Fruit fly (Drosophila melanogaster) ovary, adult (tissue): ENCODE results near the gene CG9399.

Source experiments
- CG17801 ChIP-seq: fragments of 200-800 bp; optimal IDR thresholded peaks from 2 replicates; lab custom pipeline; 2019; ENCODE audit warnings: missing biosample characterization, mild to moderate bottlenecking, missing genetic modification characterization, moderate library complexity; ENCODE audit not compliant: partially characterized antibody

Gene CG9399

dm6 chr3R:9543495-9544180 is 30.4 kb downstream of the CG9399 start:
- TF ChIP-seq CG17801 (GFP tag; lab: Kevin White, UChicago), result no peak

DNA sequence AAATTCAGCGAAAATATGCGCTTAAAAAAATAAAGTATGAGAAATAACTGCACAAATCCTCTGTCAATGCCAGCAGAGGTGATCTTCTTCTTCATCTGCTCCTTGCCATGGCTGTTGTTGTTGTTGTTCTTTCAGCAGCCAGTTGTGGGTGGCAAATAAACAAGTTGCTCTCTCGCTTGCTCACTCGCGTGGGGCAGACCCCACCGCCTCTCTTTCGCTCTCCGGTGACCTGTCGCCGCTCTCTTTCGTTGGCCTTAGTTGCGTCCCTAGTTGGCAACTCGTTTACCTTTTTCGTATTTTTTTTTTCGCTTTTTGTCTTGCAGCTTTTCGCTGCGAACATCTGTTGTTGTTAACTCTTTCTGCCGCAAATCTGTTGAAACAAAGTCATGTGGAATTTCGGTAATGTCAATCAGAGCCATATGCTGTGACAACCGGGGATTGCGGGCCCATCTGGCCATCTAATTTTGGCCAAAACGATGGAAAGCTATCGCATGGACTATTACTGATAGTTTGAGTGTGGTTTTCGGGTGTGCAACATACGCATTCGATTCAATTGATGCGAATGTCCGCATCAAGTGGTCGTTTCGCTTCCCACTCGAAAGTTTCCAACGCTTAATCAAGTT is 39.3 kb downstream of the CG9399 start:
- no peak for TF ChIP-seq CG17801 (GFP tag; lab: Kevin White, UChicago)

DNA sequence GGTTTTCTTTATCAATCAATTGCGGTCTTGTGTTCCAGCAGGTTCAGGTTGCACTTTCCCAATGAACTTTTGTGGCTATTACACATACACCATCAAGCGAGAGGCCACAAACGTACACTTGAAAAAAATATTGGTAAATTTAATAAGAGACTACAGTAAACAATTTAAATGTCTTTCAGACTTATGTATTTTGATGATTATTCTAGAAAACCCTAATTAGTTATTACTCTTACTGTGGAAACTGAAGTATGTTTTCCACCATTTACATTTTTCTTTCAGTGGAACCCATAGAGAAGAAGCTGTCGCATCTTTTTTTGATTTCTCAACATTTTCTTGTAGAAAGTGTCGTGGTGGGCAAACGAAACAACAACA is 39.9 kb downstream of the CG9399 start:
- TF ChIP-seq CG17801 (GFP tag; lab: Kevin White, UChicago), result peak; percentile 72

DNA sequence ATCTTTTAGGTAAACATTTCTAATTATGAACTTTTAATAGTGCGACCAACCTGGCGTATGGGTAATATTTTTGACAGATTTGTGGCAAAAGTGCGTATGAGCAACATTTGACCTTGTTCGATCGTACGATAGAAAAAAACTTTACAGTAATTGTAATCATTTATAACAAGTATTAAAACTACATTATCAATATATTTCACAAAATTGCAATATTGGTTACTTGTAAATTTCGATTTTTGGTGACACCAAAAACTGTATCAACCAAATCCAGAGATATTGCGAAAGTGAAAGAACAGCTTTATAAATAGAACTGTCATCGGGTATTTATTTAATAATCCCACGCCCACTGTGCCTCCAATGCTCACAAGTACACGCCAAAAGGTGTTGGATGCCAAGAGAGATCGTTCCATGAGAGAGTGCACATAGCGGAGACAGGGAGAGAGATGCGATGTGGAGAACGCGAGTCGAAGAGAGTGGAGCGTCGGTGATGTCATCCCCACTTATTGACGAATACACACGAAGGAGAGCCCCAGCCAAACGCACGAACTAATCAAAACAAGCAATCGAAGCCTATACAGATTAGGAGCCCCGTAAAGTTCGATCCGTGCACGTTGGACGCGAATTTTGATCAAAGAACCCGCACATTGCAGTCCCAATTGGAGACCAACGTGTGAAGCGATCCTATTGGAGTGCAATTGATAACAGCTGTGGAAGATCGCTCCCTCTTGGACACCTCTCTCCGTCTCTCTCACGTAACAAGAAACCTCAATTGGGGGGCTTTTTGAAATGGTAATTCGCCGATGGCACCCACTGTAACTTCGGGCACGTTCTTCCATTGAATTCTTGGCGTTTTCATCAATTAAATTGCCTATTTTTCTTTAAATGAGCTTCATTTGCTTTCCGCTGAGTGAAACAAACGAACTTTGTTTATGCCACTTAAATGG is 40.6 kb downstream of the CG9399 start:
- TF ChIP-seq CG17801 (GFP tag; lab: Kevin White, UChicago), result peak; percentile 77

DNA sequence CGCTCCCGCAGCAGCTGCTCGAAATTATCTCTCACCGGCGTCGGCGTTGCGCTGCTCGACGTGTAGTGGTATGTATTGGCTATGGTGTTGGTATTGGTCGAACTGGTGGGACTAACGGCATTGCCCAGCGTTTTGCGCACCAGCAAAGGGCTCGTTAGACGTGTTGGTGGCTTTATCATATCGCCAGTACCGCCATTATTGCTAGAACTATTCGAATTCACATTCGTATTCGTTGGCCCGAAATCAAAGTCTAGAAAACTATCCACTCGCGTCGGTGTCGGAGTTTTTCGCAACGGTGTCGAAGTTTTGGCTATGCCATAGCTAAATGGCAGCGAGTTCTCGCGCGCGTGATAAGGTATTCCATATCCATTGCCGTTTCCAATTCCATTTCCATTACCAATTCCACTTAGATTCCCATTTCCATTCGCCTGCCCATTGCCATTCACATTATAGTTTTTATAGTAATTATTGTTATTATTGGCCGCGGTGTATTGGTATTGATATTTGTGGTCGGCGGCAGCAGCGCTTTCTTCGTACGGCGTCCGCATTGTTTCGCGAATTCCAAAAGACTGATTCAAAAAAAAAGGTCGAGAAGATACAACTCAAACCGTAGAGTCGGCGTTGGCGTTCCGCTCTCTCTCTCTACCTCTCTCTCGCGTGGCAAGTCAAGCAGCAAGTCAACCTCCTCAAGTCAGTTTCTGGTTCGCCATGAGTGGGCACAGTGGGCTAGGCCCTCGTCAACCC is 41.4 kb downstream of the CG9399 start, which contains the start of gene by:
Gene by (minus strand): TSS at position 575 of the 744 bp plus-strand sequence.
- TF ChIP-seq CG17801 (GFP tag; lab: Kevin White, UChicago), result no peak

dm6 chr3R:9529913-9530312 is 44.1 kb downstream of the CG9399 start:
- no peak for TF ChIP-seq CG17801 (GFP tag; lab: Kevin White, UChicago)

DNA sequence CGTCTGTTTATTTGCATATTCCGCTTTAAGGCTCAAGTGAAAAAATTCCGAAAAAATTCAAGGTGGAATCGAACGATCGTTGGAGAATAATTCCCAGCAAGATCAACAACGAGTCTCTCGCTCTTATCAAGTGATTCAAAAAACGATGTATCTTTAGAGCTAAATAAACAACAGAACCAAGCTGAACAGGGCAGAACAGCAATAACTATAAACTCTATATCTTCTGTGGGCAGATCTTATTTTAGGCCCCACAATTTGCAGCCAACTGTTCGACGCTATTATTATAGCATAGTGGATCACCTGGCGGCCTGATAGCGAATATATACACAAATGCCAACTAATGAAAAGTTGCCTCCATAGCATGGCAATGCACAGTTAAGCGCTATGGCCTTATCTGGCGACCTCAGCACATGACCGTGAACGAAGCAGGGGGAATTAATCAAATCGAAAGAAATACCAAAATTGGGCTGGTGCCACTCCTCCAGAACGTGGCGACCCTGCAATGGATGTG is 44.6 kb downstream of the CG9399 start:
- no peak for TF ChIP-seq CG17801 (GFP tag; lab: Kevin White, UChicago)

- peak; percentile 71 for TF ChIP-seq CG17801 (GFP tag; lab: Kevin White, UChicago)
Observed at dm6 chr3R:9527907-9528842, 45.8 kb downstream of the CG9399 start.
